Fruit fly (Drosophila melanogaster): ENCODE measurements around the gene Jhbp2.

The Jhbp2 gene

DNA sequence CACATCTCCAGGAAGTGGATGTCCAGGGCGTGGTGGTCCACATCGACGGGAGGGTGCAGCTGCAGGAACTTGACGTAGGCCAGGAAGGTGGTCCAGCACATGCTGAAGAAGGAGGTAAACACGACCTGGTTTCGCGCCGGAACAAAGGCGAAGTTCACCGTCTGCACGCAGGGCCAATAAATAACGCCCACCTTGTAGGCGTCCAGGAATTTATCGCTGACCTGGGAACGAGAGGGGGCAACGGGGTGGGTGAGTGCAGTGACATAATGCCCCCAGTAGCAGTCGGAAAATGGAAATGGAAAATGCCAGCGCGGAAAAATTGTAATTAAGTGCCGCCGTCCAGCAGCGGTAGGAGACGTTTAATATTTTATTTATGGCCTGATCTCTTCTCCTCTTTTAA is 25.5 kb upstream of the Jhbp2 start:
- TF ChIP-seq CG5204 (GFP tag; optimal IDR thresholded peaks at IDR 0.05) (no peak), tj (GFP tag; optimal IDR thresholded peaks at IDR 0.05) (no peak), Mnt (GFP tag; optimal IDR thresholded peaks at IDR 0.05) (no peak), CG14711 (tag; optimal IDR thresholded peaks at IDR 0.05) (no peak), CG12768 (GFP tag; optimal IDR thresholded peaks at IDR 0.05) (no peak), cic (GFP tag; optimal IDR thresholded peaks at IDR 0.05) (no peak), CG33017 (tag; optimal IDR thresholded peaks at IDR 0.05) (no peak), Clk (GFP tag; optimal IDR thresholded peaks at IDR 0.05) (no peak), pad (GFP tag; optimal IDR thresholded peaks at IDR 0.05) (no peak), CG11617 (GFP tag; optimal IDR thresholded peaks at IDR 0.05) (no peak), cnc (optimal IDR thresholded peaks at IDR 0.05) (no peak)

DNA sequence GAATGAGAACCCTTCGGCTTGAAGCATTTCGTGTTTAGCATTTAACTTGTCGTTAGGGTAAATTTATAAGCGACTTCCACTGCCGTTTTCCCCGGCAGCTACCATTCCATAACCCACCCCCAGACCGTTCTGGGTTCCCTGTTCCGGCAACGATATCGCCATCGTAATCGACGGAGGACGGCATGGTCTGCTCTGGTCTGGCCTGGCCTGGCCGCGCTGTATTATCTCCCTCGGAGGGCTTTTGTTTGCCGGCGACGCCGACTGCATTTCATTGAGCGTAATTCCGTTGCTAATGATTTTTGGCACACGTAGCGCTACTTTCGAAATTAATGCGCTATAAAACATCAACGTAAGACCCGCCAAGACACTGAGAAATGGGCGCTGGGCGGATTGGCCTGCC is 23.5 kb upstream of the Jhbp2 start:
- TF ChIP-seq CG7045 (GFP tag; optimal IDR thresholded peaks at IDR 0.05) (no peak), Clk (GFP tag; optimal IDR thresholded peaks at IDR 0.05) (no peak), CG11617 (GFP tag; optimal IDR thresholded peaks at IDR 0.05) (no peak), CG5204 (GFP tag; optimal IDR thresholded peaks at IDR 0.05) (no peak), CG14711 (tag; optimal IDR thresholded peaks at IDR 0.05) (no peak), CG33017 (tag; optimal IDR thresholded peaks at IDR 0.05) (no peak), toe (GFP tag; optimal IDR thresholded peaks at IDR 0.05) (no peak), CG12768 (GFP tag; optimal IDR thresholded peaks at IDR 0.05) (no peak), Crg-1 (GFP tag; optimal IDR thresholded peaks at IDR 0.05) (no peak), Hr96 (GFP tag; optimal IDR thresholded peaks at IDR 0.05) (no peak), kay (GFP tag; ENCODE audit: borderline replicate concordance) (no peak), CG1620 (GFP tag; optimal IDR thresholded peaks at IDR 0.05) (no peak), cic (GFP tag; optimal IDR thresholded peaks at IDR 0.05) (no peak), pad (GFP tag; optimal IDR thresholded peaks at IDR 0.05) (no peak)

DNA sequence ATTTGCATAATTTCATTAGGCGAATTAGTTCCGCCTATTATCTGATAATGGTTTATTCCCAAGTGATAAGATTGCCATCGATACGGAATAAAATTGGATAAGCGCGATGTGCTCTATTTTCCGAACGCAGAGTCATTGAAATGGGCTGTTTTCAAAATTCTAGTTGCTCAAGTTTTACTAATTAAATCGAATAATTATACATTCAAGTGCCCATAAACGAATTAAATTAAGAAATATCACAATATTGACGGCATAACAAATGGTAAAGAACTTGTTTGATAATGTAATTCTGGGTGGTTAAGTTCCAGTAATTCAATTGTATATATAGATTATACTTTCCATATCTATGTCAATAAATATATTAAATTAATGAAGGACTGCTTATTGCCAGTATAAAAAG is 23.0 kb upstream of the Jhbp2 start, which contains the start of gene CG14662:
CG14662 (minus strand) TSS at position 101 of the 400 bp plus-strand sequence.
- TF ChIP-seq kay (GFP tag; ENCODE audit: borderline replicate concordance), result peak; percentile 49
- no peak for TF ChIP-seq CG12768 (GFP tag; optimal IDR thresholded peaks at IDR 0.05)

DNA sequence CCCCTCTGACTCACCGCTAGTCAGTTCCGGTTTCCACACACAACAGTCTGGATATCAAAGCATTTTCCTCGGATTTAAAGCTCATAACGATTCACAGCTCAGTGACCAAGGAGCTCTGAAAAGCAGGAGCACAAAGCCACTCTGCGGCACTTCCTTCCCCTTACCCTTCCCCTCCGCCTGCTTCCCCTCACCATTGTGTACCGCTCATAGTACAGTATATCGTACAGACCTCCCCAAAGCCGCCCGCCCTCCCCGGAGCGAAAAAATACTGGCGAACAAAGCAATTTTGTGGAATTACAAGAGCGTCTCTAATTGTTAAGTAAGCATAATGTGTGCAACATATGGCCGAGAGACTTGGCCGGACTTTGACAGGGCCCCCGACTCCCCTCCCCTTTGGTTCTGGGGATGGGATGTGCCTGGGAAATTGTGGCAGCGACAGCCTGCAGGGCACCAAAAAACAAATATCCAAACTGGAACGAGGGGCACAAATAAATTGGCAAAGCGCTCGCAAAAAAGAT is 20.0 kb upstream of the Jhbp2 start:
- TF ChIP-seq Clk (GFP tag; optimal IDR thresholded peaks at IDR 0.05) (no peak), tj (GFP tag; optimal IDR thresholded peaks at IDR 0.05) (peak; percentile 62)

DNA sequence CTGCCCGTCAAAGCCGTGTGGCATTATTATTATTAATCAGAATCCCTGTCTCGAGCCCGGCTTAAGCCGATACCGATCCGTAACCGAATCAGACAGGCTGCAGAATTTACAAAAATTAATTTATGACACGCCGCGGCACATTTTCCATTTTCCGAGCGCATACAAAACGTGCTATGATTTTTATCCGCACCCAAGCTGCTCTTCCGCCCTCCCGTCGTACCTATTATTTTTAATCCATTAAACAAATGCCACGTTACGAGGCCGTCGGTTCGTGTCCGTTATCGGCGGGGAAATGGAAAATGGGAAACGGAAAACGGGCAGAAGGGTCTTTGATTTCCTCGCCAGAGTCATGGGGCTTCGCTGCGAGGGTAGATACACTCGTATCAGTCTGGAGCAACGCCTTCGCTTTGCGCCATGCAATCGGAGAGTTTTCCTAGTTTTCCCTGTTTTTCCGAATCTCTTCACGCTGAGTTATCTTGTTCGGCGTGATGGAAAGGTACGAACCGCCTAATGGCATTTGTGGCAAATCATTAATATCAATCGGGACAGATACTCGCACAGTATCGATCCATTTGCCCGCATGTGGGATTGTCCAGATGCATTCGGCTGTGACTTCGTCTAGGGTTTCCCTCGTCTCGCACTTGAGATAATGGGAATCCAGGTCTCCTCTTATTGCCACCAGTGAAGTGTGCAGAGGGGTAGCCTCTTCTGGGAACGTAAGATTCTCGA is 19.1 kb upstream of the Jhbp2 start:
- TF ChIP-seq bab1 (GFP tag; optimal IDR thresholded peaks at IDR 0.05) (no peak), toe (GFP tag; optimal IDR thresholded peaks at IDR 0.05) (no peak), Crg-1 (GFP tag; optimal IDR thresholded peaks at IDR 0.05) (no peak), CG14711 (tag; optimal IDR thresholded peaks at IDR 0.05) (no peak), ovo (GFP tag; optimal IDR thresholded peaks at IDR 0.05) (no peak), cic (GFP tag; optimal IDR thresholded peaks at IDR 0.05) (no peak), CG5204 (GFP tag; optimal IDR thresholded peaks at IDR 0.05) (no peak), Hr96 (GFP tag; optimal IDR thresholded peaks at IDR 0.05) (no peak)

DNA sequence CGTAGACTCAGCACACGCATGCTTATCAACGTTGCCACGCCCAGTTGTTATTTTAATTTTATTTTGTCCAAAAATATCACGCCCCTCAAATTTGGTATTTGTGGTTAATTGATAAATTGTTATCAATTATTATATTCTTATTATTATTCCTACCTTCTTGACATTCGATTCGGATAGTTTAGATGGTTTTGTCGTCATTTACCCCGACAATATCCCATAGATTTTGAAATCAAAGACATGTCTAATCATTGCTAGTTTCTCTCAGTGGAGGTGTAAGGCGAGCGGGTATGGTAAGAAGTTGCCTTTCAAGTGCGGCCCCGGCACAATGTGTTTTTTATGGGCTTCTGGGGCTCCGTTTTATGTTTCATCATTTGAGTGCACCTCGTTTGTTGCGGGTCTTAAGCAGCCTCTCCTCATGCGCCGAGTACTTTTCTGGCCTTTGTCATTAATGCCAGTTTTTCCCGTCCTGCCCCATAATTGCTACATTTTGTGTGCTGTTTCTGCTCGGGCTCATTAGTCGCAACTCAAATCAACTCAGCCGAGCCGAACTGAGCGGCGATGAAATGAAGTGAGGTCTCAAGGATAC is 18.1 kb upstream of the Jhbp2 start:
- TF ChIP-seq Hr96 (GFP tag; optimal IDR thresholded peaks at IDR 0.05) (no peak), CG14711 (tag; optimal IDR thresholded peaks at IDR 0.05) (no peak)

DNA sequence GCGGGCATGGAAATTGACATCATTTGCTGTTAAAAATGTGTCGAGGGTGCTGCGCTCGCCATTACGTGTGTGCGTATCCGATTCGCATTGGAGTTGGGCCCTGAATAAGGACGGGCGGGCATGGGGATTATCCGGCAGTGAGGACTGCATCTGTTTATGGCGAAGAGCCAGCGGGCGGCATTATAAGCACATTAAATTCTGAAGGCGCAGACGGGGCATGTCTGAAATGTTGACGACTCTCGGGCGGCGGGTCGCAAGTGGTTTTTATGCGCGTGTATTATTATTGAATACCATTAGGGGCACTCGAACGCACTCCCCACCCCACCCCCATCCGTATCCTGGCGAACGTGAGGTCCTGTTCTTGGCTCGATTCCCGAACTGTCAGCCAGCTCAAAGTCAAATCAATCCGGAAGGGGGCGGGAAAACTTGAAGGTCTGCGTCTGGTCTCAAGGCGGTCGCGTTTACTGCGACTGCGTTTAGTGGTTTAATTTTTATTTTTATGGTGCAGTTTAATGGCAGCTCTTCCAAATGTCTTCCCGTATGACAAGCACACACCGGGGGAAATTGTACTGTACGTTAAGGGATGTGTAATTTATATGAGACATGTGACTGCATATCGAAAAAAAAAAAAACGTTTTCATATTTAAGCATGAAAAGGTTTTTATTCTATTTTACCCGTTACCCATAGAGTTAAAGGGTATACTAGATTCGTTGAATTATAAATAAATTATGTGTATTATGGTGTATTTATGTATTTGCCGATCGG is 17.3 kb upstream of the Jhbp2 start:
- TF ChIP-seq CG7101 (tag; optimal IDR thresholded peaks at IDR 0.05) (no peak), ovo (GFP tag; optimal IDR thresholded peaks at IDR 0.05) (no peak), kay (GFP tag; ENCODE audit: borderline replicate concordance) (no peak), tj (GFP tag; optimal IDR thresholded peaks at IDR 0.05) (no peak), cic (GFP tag; optimal IDR thresholded peaks at IDR 0.05) (no peak), cnc (optimal IDR thresholded peaks at IDR 0.05) (no peak), bab1 (GFP tag; optimal IDR thresholded peaks at IDR 0.05) (no peak), CG11617 (GFP tag; optimal IDR thresholded peaks at IDR 0.05) (no peak), Crg-1 (GFP tag; optimal IDR thresholded peaks at IDR 0.05) (no peak), CG14711 (tag; optimal IDR thresholded peaks at IDR 0.05) (no peak), pad (GFP tag; optimal IDR thresholded peaks at IDR 0.05) (no peak), toe (GFP tag; optimal IDR thresholded peaks at IDR 0.05) (no peak), CG1620 (GFP tag; optimal IDR thresholded peaks at IDR 0.05) (no peak)

All from whole organism, adult.